Worm (Caenorhabditis elegans) whole organism, young adult: Measurements from ENCODE around the gene spp-20.
"Not testable (repeated sequence)": the region's sequence is repeated elsewhere in the genome, so short reads cannot be mapped to it uniquely, and the experiment has no call there.

ENCODE experiments used
- B0035.1 ChIP-seq: sonication (generic microtip); optimal IDR thresholded peaks from 2 replicates; lab custom pipeline; 2016; ENCODE audit warnings: missing genetic modification characterization, mild to moderate bottlenecking, missing compliant biosample characterization, missing genotype, missing genetic modification reagents
- F10E7.11 ChIP-seq: sonication (generic microtip); optimal IDR thresholded peaks from 2 replicates; lab custom pipeline; 2017; ENCODE audit warnings: mild to moderate bottlenecking, missing genetic modification characterization, moderate library complexity, missing compliant biosample characterization
- T26A5.8 ChIP-seq: sonication (generic microtip); optimal IDR thresholded peaks from 2 replicates; lab custom pipeline; 2016; ENCODE audit warnings: missing genetic modification characterization, missing compliant biosample characterization
- Y53F4B.3 ChIP-seq: fragments of 200-800 bp; sonication (Bioruptor generic); IDR thresholded peaks from 2 replicates; pipeline ENCODE4 v1.3.6; 2022; ENCODE audit warnings: missing genetic modification reagents, missing genetic modification characterization, missing compliant biosample characterization
- Y53G8AR.9 ChIP-seq: fragments of 200-800 bp; sonication (Bioruptor generic); conservative IDR thresholded peaks from 2 replicates; pipeline ENCODE4 v1.3.6; 2022; ENCODE audit warnings: missing genetic modification reagents, missing genetic modification characterization, missing compliant biosample characterization
- ZK185.1 ChIP-seq: sonication (generic microtip); optimal IDR thresholded peaks from 2 replicates; lab custom pipeline; 2016; ENCODE audit warnings: mild to moderate bottlenecking, missing genetic modification characterization, missing compliant biosample characterization; ENCODE audit not compliant: poor library complexity, severe bottlenecking
- ama-1 ChIP-seq, 3 experiments: fragments of 150-350 bp in 1 of 3; sonication (generic microtip) in 2 of 3; optimal IDR thresholded peaks; 2 replicates each; lab custom pipeline; 2014 to 2018; ENCODE audit warnings: missing biosample characterization in 2 of 3, missing genetic modification characterization in 2 of 3, missing genetic modification reagents in 2 of 3
- attf-6 ChIP-seq: fragments of 200-800 bp; sonication (Bioruptor generic); IDR thresholded peaks from 2 replicates; pipeline ENCODE4 v1.3.6; 2022; ENCODE audit warnings: missing genetic modification reagents, missing genetic modification characterization, missing compliant biosample characterization
- ccch-3 ChIP-seq: fragments of 200-800 bp; sonication (Bioruptor generic); optimal IDR thresholded peaks from 2 replicates; lab custom pipeline; 2018; ENCODE audit warnings: mild to moderate bottlenecking, missing genetic modification characterization, missing compliant biosample characterization
- ceh-79 ChIP-seq: sonication (generic microtip); optimal IDR thresholded peaks from 2 replicates; lab custom pipeline; 2017; ENCODE audit warnings: mild to moderate bottlenecking, missing genetic modification characterization, missing compliant biosample characterization
- him-1 ChIP-seq: sonication (generic microtip); optimal IDR thresholded peaks from 2 replicates; lab custom pipeline; 2016; ENCODE audit warnings: missing genotype, missing genetic modification reagents, missing genetic modification characterization, missing compliant biosample characterization
- hmg-1.2 ChIP-seq: fragments of 200-800 bp; sonication (Bioruptor generic); IDR thresholded peaks from 2 replicates; pipeline ENCODE4 v1.3.6; 2022; ENCODE audit warnings: missing genetic modification reagents, missing genetic modification characterization, missing compliant biosample characterization
- let-526 ChIP-seq: fragments of 200-800 bp; sonication (Bioruptor generic); IDR thresholded peaks from 2 replicates; pipeline ENCODE4 v1.3.6; 2022; ENCODE audit warnings: missing genetic modification reagents, missing genetic modification characterization, missing compliant biosample characterization
- lin-26 ChIP-seq: fragments of 200-800 bp; sonication (Bioruptor generic); IDR thresholded peaks from 2 replicates; pipeline ENCODE4 v1.3.6; 2022; ENCODE audit warnings: missing genetic modification reagents, missing genetic modification characterization, missing compliant biosample characterization
- lir-1 ChIP-seq: fragments of 200-800 bp; sonication (Bioruptor generic); conservative IDR thresholded peaks from 2 replicates; pipeline ENCODE4 v1.3.6; 2022; ENCODE audit warnings: missing genetic modification reagents, missing genetic modification characterization, missing compliant biosample characterization
- lsl-1 ChIP-seq: fragments of 200-800 bp; sonication (Bioruptor generic); optimal IDR thresholded peaks from 2 replicates; lab custom pipeline; 2018; ENCODE audit warnings: mild to moderate bottlenecking, missing genetic modification characterization, moderate library complexity, missing compliant biosample characterization
- madf-8 ChIP-seq: fragments of 200-800 bp; sonication (Bioruptor generic); conservative IDR thresholded peaks from 2 replicates; pipeline ENCODE4 v1.3.6; 2022; ENCODE audit warnings: missing genetic modification reagents, missing genetic modification characterization, missing compliant biosample characterization
- nhr-80 ChIP-seq: sonication (generic microtip); optimal IDR thresholded peaks from 2 replicates; lab custom pipeline; 2016; ENCODE audit warnings: missing genetic modification characterization, missing compliant biosample characterization
- pbrm-1 ChIP-seq: fragments of 200-800 bp; sonication (Bioruptor generic); IDR thresholded peaks from 2 replicates; pipeline ENCODE4 v1.3.6; 2022; ENCODE audit warnings: missing genetic modification reagents, missing genetic modification characterization, missing compliant biosample characterization
- pha-4 ChIP-seq: fragments of 150-350 bp; sonication (generic microtip); optimal IDR thresholded peaks from 2 replicates; lab custom pipeline; 2014; ENCODE audit warnings: missing biosample characterization, missing genetic modification reagents, missing genetic modification characterization
- rcor-1 ChIP-seq: fragments of 200-800 bp; sonication (Bioruptor generic); IDR thresholded peaks from 2 replicates; pipeline ENCODE4 v1.3.6; 2022; ENCODE audit warnings: missing genetic modification reagents, missing genetic modification characterization, missing compliant biosample characterization
- rpc-1 ChIP-seq, 2 experiments: fragments of 150-350 bp in 1 of 2; sonication (generic microtip) in 1 of 2; optimal IDR thresholded peaks; 2 replicates each; lab custom pipeline; 2014 to 2018; ENCODE audit warnings: missing biosample characterization in 1 of 2, missing genetic modification characterization in 1 of 2, missing genetic modification reagents in 1 of 2, missing genotype in 1 of 2
- sptf-2 ChIP-seq: fragments of 200-800 bp; sonication (Bioruptor generic); optimal IDR thresholded peaks from 2 replicates; lab custom pipeline; 2018; ENCODE audit warnings: mild to moderate bottlenecking, missing genetic modification characterization, missing compliant biosample characterization
- tbp1 ChIP-seq: fragments of 200-800 bp; sonication (Bioruptor generic); optimal IDR thresholded peaks from 2 replicates; lab custom pipeline; 2018; ENCODE audit warnings: mild to moderate bottlenecking, missing genetic modification characterization, missing compliant biosample characterization
- tbx-9 ChIP-seq: sonication (generic microtip); optimal IDR thresholded peaks from 2 replicates; lab custom pipeline; 2016; ENCODE audit warnings: borderline replicate concordance, missing genetic modification characterization, inconsistent platforms, missing compliant biosample characterization
- zfh-2 ChIP-seq: fragments of 200-800 bp; sonication (Bioruptor generic); conservative IDR thresholded peaks from 2 replicates; pipeline ENCODE4 v1.3.6; 2022; ENCODE audit warnings: missing genetic modification reagents, missing genetic modification characterization, missing compliant biosample characterization
- ztf-26 ChIP-seq: sonication (generic microtip); optimal IDR thresholded peaks from 2 replicates; lab custom pipeline; 2017; ENCODE audit warnings: missing genetic modification characterization, missing compliant biosample characterization
- ztf-28 ChIP-seq: fragments of 200-800 bp; sonication (Bioruptor generic); IDR thresholded peaks from 2 replicates; pipeline ENCODE4 v1.3.6; 2022; ENCODE audit warnings: missing genetic modification reagents, missing genetic modification characterization, missing compliant biosample characterization

spp-20 gene

ce11 chrV:6581762-6582161 is 23.8 kb upstream of the spp-20 start, which contains the start of gene ZK1055.4:
Gene ZK1055.4, plus strand, starts transcription at chrV:6582062.
- not testable (repeated sequence) for TF ChIP-seq ccch-3 (GFP tag; lab: Kevin White, UChicago); sptf-2 (GFP tag; lab: Kevin White, UChicago); B0035.1 (tag; lab: Kevin White, UChicago)

- TF ChIP-seq nhr-80 (tag; lab: Kevin White, UChicago) (peak; percentile 59), zfh-2 (GFP tag; lab: Robert Waterston, UW) (no peak), him-1 (tag; lab: Kevin White, UChicago) (no peak), rpc-1 (optimal IDR thresholded peaks at IDR 0.05; lab: Kevin White, UChicago) (no peak), rpc-1 (tag; optimal IDR thresholded peaks at IDR 0.05; lab: Kevin White, UChicago) (no peak), pha-4 (tag; lab: Kevin White, UChicago) (no peak), pbrm-1 (GFP tag; lab: Robert Waterston, UW) (no peak)
Observed at ce11 chrV:6579992-6580391, 22.0 kb upstream of the spp-20 start, which contains the start of gene EGAP9.3. Gene EGAP9.3, minus strand, starts transcription at chrV:6580122.

DNA sequence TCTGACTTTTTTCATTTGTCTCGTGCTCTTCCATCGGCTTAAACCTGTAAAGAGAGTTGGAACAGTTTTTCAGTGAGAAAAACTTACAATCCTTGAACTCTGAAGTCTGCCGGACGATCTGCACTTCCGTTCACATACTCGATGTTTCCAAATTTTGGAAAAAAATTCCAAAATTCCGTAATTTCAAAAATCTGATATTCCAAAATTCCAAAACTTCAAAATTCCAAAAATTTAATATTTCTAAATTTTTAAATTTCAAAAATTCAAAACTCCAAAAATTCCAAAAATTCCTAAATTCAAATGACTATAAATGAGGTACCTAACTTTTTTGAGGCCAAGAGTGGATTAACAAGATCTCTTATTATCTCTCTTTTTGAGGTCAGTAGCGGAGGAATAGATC is 18.6 kb upstream of the spp-20 start, which contains the start of gene EGAP9.4:
EGAP9.4 (plus strand) TSS at position 301 of the 400 bp plus-strand sequence.
- TF ChIP-seq ztf-26 (tag; lab: Kevin White, UChicago) (no peak), tbp1 (GFP tag; lab: Kevin White, UChicago) (no peak), let-526 (GFP tag; lab: Robert Waterston, UW) (no peak)

DNA sequence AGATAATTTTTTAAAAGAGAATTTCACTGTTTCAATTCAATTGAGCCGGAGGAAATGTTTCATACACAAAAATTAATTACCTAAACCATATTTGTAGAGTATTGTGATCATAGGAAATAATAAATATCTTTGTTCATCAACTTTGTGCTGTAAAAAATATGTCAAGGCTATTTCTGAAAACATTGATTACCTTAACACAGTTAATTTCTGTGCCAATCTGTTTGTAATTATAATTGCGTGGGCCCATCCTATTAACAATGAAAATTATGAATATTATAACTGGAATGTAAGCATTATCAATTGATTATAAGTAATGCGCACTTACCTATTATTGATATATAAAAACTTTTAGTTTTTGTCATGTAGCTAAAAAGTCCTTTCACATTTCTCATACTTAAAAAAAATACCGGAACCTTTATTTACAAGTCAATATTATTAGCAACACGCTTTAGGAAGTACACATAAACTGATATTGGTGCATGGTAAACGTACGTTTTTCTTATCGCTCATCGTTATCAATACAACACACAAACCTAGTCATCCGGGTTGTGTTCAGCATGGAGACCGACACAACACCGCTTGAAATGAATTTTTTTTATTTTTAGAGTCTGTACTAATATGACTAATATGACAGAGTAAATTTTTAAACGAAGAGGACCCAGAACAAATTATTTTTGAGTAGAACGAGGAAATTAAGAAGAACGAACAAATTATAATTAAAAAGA is 17.6 kb upstream of the spp-20 start, which contains the start of gene fut-2:
fut-2 (minus strand) TSS at position 485 of the 725 bp plus-strand sequence.
- TF ChIP-seq ZK185.1 (tag; lab: Kevin White, UChicago) = no peak
- TF ChIP-seq lsl-1 (GFP tag; lab: Kevin White, UChicago) = no peak
- peak; percentile 84 for TF ChIP-seq nhr-80 (tag; lab: Kevin White, UChicago)
- TF ChIP-seq T26A5.8 (tag; lab: Kevin White, UChicago) = no peak
- no peak for TF ChIP-seq lir-1 (GFP tag; lab: Robert Waterston, UW)
- TF ChIP-seq ztf-28 = no peak
- TF ChIP-seq hmg-1.2 (GFP tag; lab: Robert Waterston, UW) = no peak
- TF ChIP-seq F10E7.11 (tag; lab: Kevin White, UChicago) = no peak

ce11 chrV:6565851-6566386 is 7.9 kb upstream of the spp-20 start, which contains the start of gene K04A8.1:
Gene K04A8.1, plus strand, starts transcription at chrV:6566336.
- TF ChIP-seq Y53G8AR.9 (GFP tag; lab: Robert Waterston, UW) = no peak
- TF ChIP-seq nhr-80 (tag; lab: Kevin White, UChicago) = peak; percentile 44

- TF ChIP-seq attf-6 (GFP tag; lab: Robert Waterston, UW) (no peak), Y53F4B.3 (GFP tag; lab: Robert Waterston, UW) (no peak), sptf-2 (GFP tag; lab: Kevin White, UChicago) (no peak), madf-8 (GFP tag; lab: Robert Waterston, UW) (no peak), rcor-1 (GFP tag; lab: Robert Waterston, UW) (no peak), lin-26 (GFP tag; lab: Robert Waterston, UW) (no peak), ama-1 (optimal IDR thresholded peaks at IDR 0.05; lab: Kevin White, UChicago) (no peak), ama-1 (GFP tag; optimal IDR thresholded peaks at IDR 0.05; lab: Kevin White, UChicago) (no peak), tbx-9 (tag; lab: Kevin White, UChicago) (no peak), ceh-79 (tag; lab: Kevin White, UChicago) (no peak)
Observed at ce11 chrV:6561592-6561991, 3.6 kb upstream of the spp-20 start, which contains the start of gene spp-19. Gene spp-19, minus strand, starts transcription at chrV:6561692.
